Worm (Caenorhabditis elegans) whole organism, young adult: ENCODE results near the gene twk-11.

ENCODE experiments used
- C06A6.2 ChIP-seq: fragments of 200-800 bp; sonication (Bioruptor generic); conservative IDR thresholded peaks from 2 replicates; pipeline ENCODE4 v1.3.6; 2022; ENCODE audit warnings: missing genetic modification characterization, missing compliant biosample characterization
- Y56A3A.18 ChIP-seq: fragments of 200-800 bp; sonication (Bioruptor generic); IDR thresholded peaks from 2 replicates; pipeline ENCODE4 v1.3.6; 2022; ENCODE audit warnings: missing genetic modification reagents, missing genetic modification characterization, missing compliant biosample characterization
- aptf-3 ChIP-seq: fragments of 200-800 bp; sonication (Bioruptor generic); IDR thresholded peaks from 2 replicates; pipeline ENCODE4 v1.3.6; 2022; ENCODE audit warnings: missing genetic modification characterization, missing compliant biosample characterization
- dpl-1 ChIP-seq: fragments of 150-350 bp; optimal IDR thresholded peaks from 2 replicates; lab custom pipeline; 2014; ENCODE audit warnings: missing biosample characterization, missing genetic modification reagents, missing genetic modification characterization
- egl-18 ChIP-seq: fragments of 200-800 bp; sonication (Bioruptor generic); IDR thresholded peaks from 2 replicates; pipeline ENCODE4 v1.3.6; 2022; ENCODE audit warnings: missing genetic modification reagents, missing genetic modification characterization, missing compliant biosample characterization
- lin-35 ChIP-seq, 3 experiments: fragments of 150-350 bp in 2 of 3; sonication (generic microtip) in 1 of 3; optimal IDR thresholded peaks; 2 replicates each; lab custom pipeline; 2014 to 2018; ENCODE audit warnings: missing biosample characterization in 3 of 3, missing genetic modification characterization in 3 of 3, missing genetic modification reagents in 3 of 3
- unc-62 ChIP-seq: fragments of 150-350 bp; optimal IDR thresholded peaks from 2 replicates; lab custom pipeline; 2014; ENCODE audit warnings: missing biosample characterization, missing genetic modification reagents, missing genetic modification characterization
- ztf-22 ChIP-seq: fragments of 200-800 bp; sonication (Bioruptor generic); optimal IDR thresholded peaks from 2 replicates; lab custom pipeline; 2018; ENCODE audit warnings: mild to moderate bottlenecking, missing genetic modification characterization, moderate library complexity, missing compliant biosample characterization

ce11 chrV:6993999-6994398 is 42.4 kb downstream of the twk-11 start:
- TF ChIP-seq egl-18 (GFP tag; lab: Robert Waterston, UW) (no peak), dpl-1 (GFP tag; lab: Kevin White, UChicago) (no peak), unc-62 (no peak), lin-35 (GFP tag; optimal IDR thresholded peaks at IDR 0.05; lab: Kevin White, UChicago) (no peak), ztf-22 (GFP tag; lab: Kevin White, UChicago) (no peak), Y56A3A.18 (GFP tag; lab: Robert Waterston, UW) (no peak), aptf-3 (no peak), C06A6.2 (GFP tag; lab: Robert Waterston, UW) (no peak; the same call in 1 of the 2 replicates)
